Worm (Caenorhabditis elegans) whole organism, young adult: Measurements from ENCODE around the gene scl-10.

Experiments used
- Y53G8AR.9 ChIP-seq: fragments of 200-800 bp; sonication (Bioruptor generic); conservative IDR thresholded peaks from 2 replicates; pipeline ENCODE4 v1.3.6; 2022; ENCODE audit warnings: missing genetic modification reagents, missing genetic modification characterization, missing compliant biosample characterization
- cebp-1 ChIP-seq, 2 experiments: fragments of 200-800 bp in 1 of 2; sonication (Bioruptor generic) in 1 of 2; sonication (generic microtip) in 1 of 2; IDR thresholded peaks in 1 of 2; optimal IDR thresholded peaks in 1 of 2; 2 replicates each; pipeline versions ENCODE4 v1.3.6 to Lab custom; 2017 to 2022; ENCODE audit warnings: missing compliant biosample characterization in 2 of 2, missing genetic modification characterization in 2 of 2, mild to moderate bottlenecking in 1 of 2, missing genetic modification reagents in 1 of 2, moderate library complexity in 1 of 2
- let-526 ChIP-seq: fragments of 200-800 bp; sonication (Bioruptor generic); IDR thresholded peaks from 2 replicates; pipeline ENCODE4 v1.3.6; 2022; ENCODE audit warnings: missing genetic modification reagents, missing genetic modification characterization, missing compliant biosample characterization
- lin-40 ChIP-seq: sonication (generic microtip); optimal IDR thresholded peaks from 2 replicates; lab custom pipeline; 2016; ENCODE audit warnings: missing genetic modification characterization, mild to moderate bottlenecking, missing compliant biosample characterization, missing genotype, missing genetic modification reagents
- mes-4 ChIP-seq: sonication (generic microtip); optimal IDR thresholded peaks from 2 replicates; lab custom pipeline; 2016; ENCODE audit warnings: missing genotype, missing genetic modification characterization, missing compliant biosample characterization
- nhr-27 ChIP-seq: fragments of 200-800 bp; sonication (Bioruptor generic); optimal IDR thresholded peaks from 2 replicates; lab custom pipeline; 2018; ENCODE audit warnings: mild to moderate bottlenecking, missing genetic modification characterization, moderate library complexity, missing compliant biosample characterization
- rec-8 ChIP-seq, 2 experiments: sonication (generic microtip); optimal IDR thresholded peaks; 2 replicates each; lab custom pipeline; 2016; ENCODE audit warnings: mild to moderate bottlenecking in 2 of 2, missing genetic modification characterization in 2 of 2, missing genetic modification reagents in 2 of 2, missing genotype in 2 of 2, missing biosample characterization in 1 of 2, missing compliant biosample characterization in 1 of 2, moderate library complexity in 1 of 2
- sea-2 ChIP-seq: fragments of 200-800 bp; sonication (Bioruptor generic); IDR thresholded peaks from 2 replicates; pipeline ENCODE4 v1.3.6; 2022; ENCODE audit warnings: missing genetic modification characterization, missing compliant biosample characterization
- snpc-4 ChIP-seq, 5 experiments: fragments of 150-350 bp in 1 of 5; sonication (generic microtip) in 4 of 5; optimal IDR thresholded peaks; 2 replicates each; lab custom pipeline; 2014 to 2018; ENCODE audit warnings: missing genetic modification characterization in 5 of 5, missing biosample characterization in 3 of 5, antibody characterized with exemption in 2 of 5, mild to moderate bottlenecking in 2 of 5, missing compliant biosample characterization in 2 of 5, missing genotype in 2 of 5, moderate library complexity in 2 of 5, missing genetic modification reagents in 1 of 5
- unc-62 ChIP-seq: fragments of 150-350 bp; optimal IDR thresholded peaks from 2 replicates; lab custom pipeline; 2014; ENCODE audit warnings: missing biosample characterization, missing genetic modification reagents, missing genetic modification characterization
- ztf-3 ChIP-seq: fragments of 200-800 bp; sonication (Bioruptor generic); optimal IDR thresholded peaks from 2 replicates; lab custom pipeline; 2018; ENCODE audit warnings: mild to moderate bottlenecking, missing genetic modification characterization, missing compliant biosample characterization

DNA sequence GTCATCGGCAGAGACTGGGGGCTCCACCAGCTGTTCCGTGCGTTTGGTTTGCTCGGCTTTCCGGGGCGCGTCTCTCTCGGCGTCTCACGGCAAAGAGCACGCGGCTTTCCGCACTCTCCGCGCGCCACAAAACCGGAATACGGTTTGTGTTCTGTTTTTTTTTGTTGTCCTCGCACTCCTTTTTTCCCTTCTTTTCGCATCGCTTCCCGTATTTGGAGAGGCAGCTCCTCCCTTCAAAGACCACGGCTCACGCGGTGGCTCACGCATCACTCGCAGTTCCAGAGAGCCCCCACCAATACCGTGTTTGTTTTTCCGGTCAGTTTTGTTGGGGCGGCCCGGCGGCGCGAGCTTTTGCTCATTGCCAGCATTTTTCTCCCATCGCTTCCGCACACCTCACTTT, 25.4 kb upstream of the scl-10 start:
- TF ChIP-seq let-526 (no peak), lin-40 (tag; lab: Kevin White, UChicago) (no peak), unc-62 (GFP tag; lab: Kevin White, UChicago) (no peak), cebp-1 (GFP tag; IDR thresholded peaks at IDR 0.05; lab: Robert Waterston, UW) (no peak), cebp-1 (tag; optimal IDR thresholded peaks at IDR 0.05; lab: Kevin White, UChicago) (no peak), sea-2 (GFP tag; lab: Robert Waterston, UW) (no peak), Y53G8AR.9 (no peak), snpc-4 (GFP tag; optimal IDR thresholded peaks at IDR 0.05; lab: Kevin White, UChicago) (no peak), snpc-4 (tag; optimal IDR thresholded peaks at IDR 0.05; lab: Kevin White, UChicago) (no peak), rec-8 (tag; optimal IDR thresholded peaks at IDR 0.05; lab: Kevin White, UChicago) (no peak), nhr-27 (tag; lab: Kevin White, UChicago) (no peak), ztf-3 (GFP tag; lab: Kevin White, UChicago) (no peak), mes-4 (tag; lab: Kevin White, UChicago) (no peak)
